Worm (Caenorhabditis elegans) whole organism, early embryonic: Measurements from ENCODE around the gene zip-1.

ENCODE experiments used
- B0310.2 ChIP-seq: sonication (generic microtip); optimal IDR thresholded peaks from 2 replicates; lab custom pipeline; 2016; ENCODE audit warnings: mild to moderate bottlenecking, missing genetic modification characterization, missing compliant biosample characterization
- F13C5.2 ChIP-seq: sonication (generic microtip); optimal IDR thresholded peaks from 2 replicates; lab custom pipeline; 2017; ENCODE audit warnings: mild to moderate bottlenecking, missing genetic modification characterization, inconsistent platforms, missing compliant biosample characterization
- aly-1 ChIP-seq: sonication (generic microtip); optimal IDR thresholded peaks from 2 replicates; lab custom pipeline; 2016; ENCODE audit warnings: missing genetic modification characterization, missing compliant biosample characterization
- ama-1 ChIP-seq: fragments of 150-350 bp; optimal IDR thresholded peaks from 2 replicates; lab custom pipeline; 2014
- ceh-13 ChIP-seq: fragments of 200-800 bp; sonication (Bioruptor generic); optimal IDR thresholded peaks from 2 replicates; lab custom pipeline; 2018; ENCODE audit warnings: mild to moderate bottlenecking, missing genetic modification characterization, missing compliant biosample characterization
- ceh-36 ChIP-seq: sonication (generic microtip); optimal IDR thresholded peaks from 2 replicates; lab custom pipeline; 2016; ENCODE audit warnings: missing genetic modification characterization, inconsistent platforms, missing compliant biosample characterization
- ets-7 ChIP-seq: sonication (generic microtip); optimal IDR thresholded peaks from 2 replicates; lab custom pipeline; 2016; ENCODE audit warnings: missing genotype, missing genetic modification characterization, missing compliant biosample characterization
- flt-1 ChIP-seq: fragments of 200-800 bp; sonication (Bioruptor generic); IDR thresholded peaks from 2 replicates; pipeline ENCODE4 v1.3.6; 2022; ENCODE audit warnings: missing genetic modification characterization, missing compliant biosample characterization
- hmbx-1 ChIP-seq: sonication (generic microtip); optimal IDR thresholded peaks from 2 replicates; lab custom pipeline; 2016; ENCODE audit warnings: mild to moderate bottlenecking, missing genetic modification characterization, missing compliant biosample characterization
- hmg-4 ChIP-seq: fragments of 200-800 bp; sonication (Bioruptor generic); optimal IDR thresholded peaks from 2 replicates; lab custom pipeline; 2018; ENCODE audit warnings: mild to moderate bottlenecking, missing genetic modification characterization, missing compliant biosample characterization
- hnd-1 ChIP-seq: sonication (generic microtip); optimal IDR thresholded peaks from 2 replicates; lab custom pipeline; 2016; ENCODE audit warnings: missing genetic modification characterization, missing compliant biosample characterization
- pes-1 ChIP-seq: fragments of 200-800 bp; sonication (Bioruptor generic); IDR thresholded peaks from 2 replicates; pipeline ENCODE4 v1.3.6; 2022; ENCODE audit warnings: missing genetic modification reagents, missing genetic modification characterization, missing compliant biosample characterization
- scrt-1 ChIP-seq: fragments of 200-800 bp; sonication (Bioruptor generic); IDR thresholded peaks from 2 replicates; pipeline ENCODE4 v1.3.6; 2022; ENCODE audit warnings: missing genetic modification characterization, missing compliant biosample characterization
- sea-1 ChIP-seq: fragments of 200-800 bp; sonication (Bioruptor generic); conservative IDR thresholded peaks from 2 replicates; pipeline ENCODE4 v1.3.6; 2022; ENCODE audit warnings: missing genetic modification characterization, missing compliant biosample characterization
- tbx-11 ChIP-seq: fragments of 200-800 bp; sonication (Bioruptor generic); IDR thresholded peaks from 2 replicates; pipeline ENCODE4 v1.3.6; 2022; ENCODE audit warnings: missing genetic modification characterization, missing compliant biosample characterization
- tbx-37 ChIP-seq: fragments of 200-800 bp; sonication (Bioruptor generic); conservative IDR thresholded peaks from 2 replicates; pipeline ENCODE4 v1.3.6; 2022; ENCODE audit warnings: missing genetic modification reagents, missing genetic modification characterization, missing compliant biosample characterization
- tra-4 ChIP-seq: sonication (generic microtip); optimal IDR thresholded peaks from 2 replicates; lab custom pipeline; 2017; ENCODE audit warnings: missing genetic modification characterization, missing compliant biosample characterization

Gene zip-1

DNA sequence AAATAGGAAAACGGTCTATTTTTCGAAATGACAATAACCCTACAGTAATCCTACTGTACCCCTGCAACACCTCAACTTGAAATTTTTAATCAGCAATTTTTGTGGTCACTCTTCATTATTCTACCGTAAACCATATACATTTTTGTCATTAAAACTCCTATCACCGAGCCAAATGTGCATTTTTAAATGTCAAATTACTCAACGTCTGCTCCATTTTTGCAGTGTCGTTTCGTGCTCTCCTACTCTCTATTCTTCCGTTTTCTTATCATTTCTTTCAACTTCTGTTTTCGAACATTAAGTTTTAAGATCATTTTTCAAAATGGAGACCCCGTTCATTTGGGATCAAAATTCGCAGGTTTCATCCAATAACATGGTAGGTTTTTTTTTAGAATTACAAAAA is 26.1 kb upstream of the zip-1 start, which contains the start of gene pqn-92:
Gene pqn-92 (plus strand): TSS at position 307 of the 400 bp plus-strand sequence.
- TF ChIP-seq pes-1 (GFP tag; lab: Robert Waterston, UW) (no peak), ets-7 (tag; lab: Kevin White, UChicago) (no peak), B0310.2 (tag; lab: Kevin White, UChicago) (no peak), hmg-4 (no peak), tbx-11 (GFP tag; lab: Robert Waterston, UW) (no peak), aly-1 (tag; lab: Kevin White, UChicago) (no peak), ceh-13 (GFP tag; lab: Kevin White, UChicago) (no peak), scrt-1 (GFP tag; lab: Robert Waterston, UW) (no peak)

- TF ChIP-seq hnd-1 (tag; lab: Kevin White, UChicago) (no peak), pes-1 (GFP tag; lab: Robert Waterston, UW) (no peak), F13C5.2 (tag; lab: Kevin White, UChicago) (no peak), ceh-36 (tag; lab: Kevin White, UChicago) (no peak), flt-1 (no peak), ceh-13 (GFP tag; lab: Kevin White, UChicago) (no peak), hmg-4 (no peak), ama-1 (no peak), ets-7 (tag; lab: Kevin White, UChicago) (no peak), B0310.2 (tag; lab: Kevin White, UChicago) (no peak), aly-1 (tag; lab: Kevin White, UChicago) (no peak), sea-1 (no peak), scrt-1 (GFP tag; lab: Robert Waterston, UW) (no peak), tra-4 (no peak), hmbx-1 (tag; lab: Kevin White, UChicago) (no peak), tbx-11 (GFP tag; lab: Robert Waterston, UW) (no peak)
Measured at ce11 chrIII:12312886-12313285, 20.7 kb upstream of the zip-1 start, which contains the start of gene Y75B8A.39. Gene Y75B8A.39 (plus strand): TSS chrIII:12313186.

DNA sequence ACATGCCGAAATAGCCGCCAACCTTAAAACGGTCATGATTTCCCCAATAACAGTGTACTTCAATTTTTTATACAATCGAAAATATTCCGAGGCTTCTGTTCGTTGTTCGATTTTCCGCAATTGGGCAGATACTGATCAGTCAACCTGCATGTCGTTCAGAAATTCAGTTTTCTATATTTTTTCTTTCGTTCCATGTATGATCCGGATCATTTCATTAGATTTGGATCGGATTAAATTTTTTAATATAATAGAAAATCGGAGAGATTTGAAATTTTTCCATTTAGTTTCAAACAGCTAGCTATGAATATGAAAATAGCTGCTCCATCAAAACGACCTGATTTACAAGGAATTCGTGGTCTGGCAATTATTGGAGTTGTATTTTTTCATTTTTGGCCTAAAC is 18.4 kb upstream of the zip-1 start, which contains the start of gene Y75B8A.37:
Gene Y75B8A.37 (plus strand): TSS at position 301 of the 400 bp plus-strand sequence.
- TF ChIP-seq sea-1 (no peak), flt-1 (no peak)

- TF ChIP-seq tbx-11 (GFP tag; lab: Robert Waterston, UW) (no peak), ceh-13 (GFP tag; lab: Kevin White, UChicago) (no peak)
Measured at ce11 chrIII:12317492-12317891, 16.1 kb upstream of the zip-1 start.

DNA sequence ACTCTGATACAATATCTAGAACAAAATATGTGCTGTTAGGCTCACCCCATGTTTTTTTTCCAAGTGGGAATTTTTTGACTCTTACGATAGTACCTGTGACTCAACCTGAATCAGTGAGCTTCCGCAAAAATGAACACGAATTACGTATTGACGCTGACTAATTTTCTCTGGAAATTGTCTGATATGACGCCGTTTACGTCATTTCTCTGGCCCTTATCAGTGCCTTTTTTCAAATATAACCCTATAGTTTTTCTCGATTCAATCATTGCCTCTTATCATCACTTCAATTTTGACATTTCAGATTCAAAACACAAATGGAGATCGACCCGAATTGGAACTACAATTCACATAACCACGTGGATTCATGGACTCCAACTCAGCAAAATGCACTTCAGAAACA is 14.8 kb upstream of the zip-1 start, which contains the start of gene Y75B8A.28:
Gene Y75B8A.28 (plus strand): TSS at position 296 of the 400 bp plus-strand sequence.
- no peak for TF ChIP-seq ets-7 (tag; lab: Kevin White, UChicago)
- TF ChIP-seq hmg-4, result no peak
- TF ChIP-seq ama-1, result no peak
- TF ChIP-seq hmbx-1 (tag; lab: Kevin White, UChicago), result no peak
- no peak for TF ChIP-seq tbx-37
- TF ChIP-seq sea-1, result no peak
- TF ChIP-seq flt-1, result no peak

DNA sequence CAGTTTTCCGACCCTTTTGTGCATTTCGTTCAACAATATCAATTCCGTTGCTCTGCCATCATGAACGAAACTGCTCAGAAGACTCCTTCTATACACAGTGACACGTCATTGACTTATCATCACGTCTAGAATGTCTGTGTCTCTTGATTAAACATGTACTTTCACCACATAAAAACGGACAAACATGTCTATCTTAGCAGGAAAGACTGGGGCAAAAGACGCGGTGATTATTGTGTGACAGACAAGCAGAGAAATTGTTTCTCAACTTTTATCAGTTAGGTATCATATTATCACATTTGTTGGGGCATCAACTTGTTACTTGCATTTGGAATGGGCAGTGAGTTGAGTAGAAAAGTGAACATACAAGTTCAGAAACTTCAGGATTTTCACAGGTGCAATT is 8.3 kb upstream of the zip-1 start:
- TF ChIP-seq ceh-36 (tag; lab: Kevin White, UChicago) (no peak), hnd-1 (tag; lab: Kevin White, UChicago) (no peak), ama-1 (no peak), hmg-4 (no peak), tbx-11 (GFP tag; lab: Robert Waterston, UW) (no peak), aly-1 (tag; lab: Kevin White, UChicago) (no peak), tbx-37 (no peak), hmbx-1 (tag; lab: Kevin White, UChicago) (no peak), ceh-13 (GFP tag; lab: Kevin White, UChicago) (no peak), tra-4 (no peak)

- TF ChIP-seq ceh-36 (tag; lab: Kevin White, UChicago), result no peak
- no peak for TF ChIP-seq aly-1 (tag; lab: Kevin White, UChicago)
- no peak for TF ChIP-seq tbx-11 (GFP tag; lab: Robert Waterston, UW)
- TF ChIP-seq ets-7 (tag; lab: Kevin White, UChicago), result no peak
- no peak for TF ChIP-seq hnd-1 (tag; lab: Kevin White, UChicago)
- TF ChIP-seq scrt-1 (GFP tag; lab: Robert Waterston, UW), result no peak
- no peak for TF ChIP-seq F13C5.2 (tag; lab: Kevin White, UChicago)
- TF ChIP-seq pes-1 (GFP tag; lab: Robert Waterston, UW), result no peak
- TF ChIP-seq hmbx-1 (tag; lab: Kevin White, UChicago), result no peak
Measured at ce11 chrIII:12327528-12327997, 6.0 kb upstream of the zip-1 start, which contains the start of the genes zip-12 and Y75B8A.63. Gene zip-12 (plus strand): TSS chrIII:12327914. Gene Y75B8A.63 (plus strand): TSS chrIII:12327947.

DNA sequence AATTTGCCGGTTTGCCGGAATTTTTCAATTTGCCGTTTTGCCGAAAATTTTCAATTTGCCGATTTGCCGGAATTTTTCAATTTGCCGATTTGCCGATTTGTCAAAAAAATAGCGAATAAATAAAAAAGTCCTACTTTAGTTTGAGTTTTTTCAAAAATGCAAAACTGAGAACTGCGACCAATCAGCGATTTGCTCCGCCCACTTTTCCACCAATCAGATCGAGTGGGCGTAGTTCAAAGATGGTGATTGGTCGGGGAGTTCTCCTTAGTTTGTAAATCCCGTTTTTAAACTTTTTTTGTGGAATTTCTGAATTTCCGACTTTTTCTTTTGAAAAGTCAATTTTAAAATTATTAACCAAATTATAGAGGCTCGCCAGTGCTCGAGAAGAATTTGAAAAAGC is 2.2 kb upstream of the zip-1 start:
- TF ChIP-seq tbx-37 (no peak), ceh-13 (GFP tag; lab: Kevin White, UChicago) (no peak), tra-4 (no peak)

ce11 chrIII:12334268-12334667 is 723 bp downstream of the zip-1 start:
- TF ChIP-seq flt-1 (no peak), hmbx-1 (tag; lab: Kevin White, UChicago) (no peak), F13C5.2 (tag; lab: Kevin White, UChicago) (no peak), tbx-11 (GFP tag; lab: Robert Waterston, UW) (no peak), tbx-37 (no peak), hnd-1 (tag; lab: Kevin White, UChicago) (no peak), scrt-1 (GFP tag; lab: Robert Waterston, UW) (no peak), tra-4 (no peak), ceh-36 (tag; lab: Kevin White, UChicago) (no peak), sea-1 (no peak), hmg-4 (no peak), aly-1 (tag; lab: Kevin White, UChicago) (no peak), ama-1 (no peak), ceh-13 (GFP tag; lab: Kevin White, UChicago) (no peak), pes-1 (GFP tag; lab: Robert Waterston, UW) (no peak), B0310.2 (tag; lab: Kevin White, UChicago) (no peak), ets-7 (tag; lab: Kevin White, UChicago) (no peak)
